Fruit fly (Drosophila melanogaster) S2 (cell line): Measurements from ENCODE around the gene Prx6a.

ENCODE experiments used
- CG8478 ChIP-seq: fragments of >200 bp; optimal IDR thresholded peaks from 2 replicates; lab custom pipeline; 2018
- CTCF ChIP-seq, 2 experiments: fragments of >200 bp; optimal IDR thresholded peaks; 2 replicates each; lab custom pipeline; 2018

DNA sequence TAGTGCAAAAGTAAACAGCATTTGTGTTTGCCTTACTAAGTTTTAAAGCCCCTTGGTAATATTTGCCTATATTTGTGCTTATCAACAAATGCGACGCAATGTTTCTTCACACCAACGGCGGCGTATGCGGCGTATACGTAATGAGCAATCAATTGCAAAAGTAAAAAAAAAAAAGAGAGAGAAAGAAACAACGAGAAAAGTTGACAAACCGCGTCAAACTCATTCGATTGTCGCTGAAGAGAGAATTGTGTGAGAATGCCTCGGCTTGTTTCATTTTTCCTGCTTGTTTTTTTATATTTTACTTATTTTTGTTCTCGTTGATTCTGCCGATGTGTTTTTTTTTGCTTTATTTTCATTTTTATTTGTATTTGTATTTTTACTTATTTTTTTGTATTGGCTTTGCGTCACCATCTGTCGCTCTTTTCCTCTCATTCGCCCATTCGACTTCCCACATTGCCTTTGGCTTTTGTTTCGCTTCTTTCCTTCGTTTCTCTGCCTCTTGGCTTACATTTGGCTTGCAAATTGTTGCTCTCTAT lies 46.3 kb upstream of the Prx6a start:
- TF ChIP-seq CG8478 (no peak), CTCF (optimal IDR thresholded peaks at IDR 0.05; lab: Kevin White, UChicago) (no peak)
